Fruit fly (Drosophila melanogaster): ENCODE measurements around the gene CG34150.
A peak's percentile ranks its signal among the peaks of the same experiment; 100 is the strongest.

Gene CG34150

dm6 chr3R:24845148-24845547 lies 31.1 kb downstream of the CG34150 start:
- TF ChIP-seq cnc (optimal IDR thresholded peaks at IDR 0.05) (no peak), CG7101 (tag; optimal IDR thresholded peaks at IDR 0.05) (no peak), CG14711 (tag; optimal IDR thresholded peaks at IDR 0.05) (no peak), CG33017 (tag; optimal IDR thresholded peaks at IDR 0.05) (no peak), CG7045 (GFP tag; optimal IDR thresholded peaks at IDR 0.05) (no peak), CG12768 (GFP tag; optimal IDR thresholded peaks at IDR 0.05) (no peak), Hr96 (GFP tag; optimal IDR thresholded peaks at IDR 0.05) (no peak), Clk (GFP tag; optimal IDR thresholded peaks at IDR 0.05) (no peak), Crg-1 (GFP tag; optimal IDR thresholded peaks at IDR 0.05) (no peak), CG11617 (GFP tag; optimal IDR thresholded peaks at IDR 0.05) (no peak), Mnt (GFP tag; optimal IDR thresholded peaks at IDR 0.05) (no peak), pad (GFP tag; optimal IDR thresholded peaks at IDR 0.05) (no peak), toe (GFP tag; optimal IDR thresholded peaks at IDR 0.05) (no peak), ovo (GFP tag; optimal IDR thresholded peaks at IDR 0.05) (no peak), CG5204 (GFP tag; optimal IDR thresholded peaks at IDR 0.05) (no peak), bab1 (GFP tag; optimal IDR thresholded peaks at IDR 0.05) (no peak), cic (GFP tag; optimal IDR thresholded peaks at IDR 0.05) (no peak), kay (GFP tag; ENCODE audit: borderline replicate concordance) (no peak), tj (GFP tag; optimal IDR thresholded peaks at IDR 0.05) (no peak)

dm6 chr3R:24845952-24846848 lies 32.1 kb downstream of the CG34150 start:
- no peak for TF ChIP-seq CG33017 (tag; optimal IDR thresholded peaks at IDR 0.05)
- TF ChIP-seq tj (GFP tag; optimal IDR thresholded peaks at IDR 0.05), result peak; percentile 84
- no peak for TF ChIP-seq CG1620 (GFP tag; optimal IDR thresholded peaks at IDR 0.05)
- no peak for TF ChIP-seq cic (GFP tag; optimal IDR thresholded peaks at IDR 0.05)
- TF ChIP-seq pad (GFP tag; optimal IDR thresholded peaks at IDR 0.05), result no peak

- TF ChIP-seq CG1620 (GFP tag; optimal IDR thresholded peaks at IDR 0.05) (peak; percentile 97), Clk (GFP tag; optimal IDR thresholded peaks at IDR 0.05) (peak; percentile 67), tj (GFP tag; optimal IDR thresholded peaks at IDR 0.05) (no peak), Mnt (GFP tag; optimal IDR thresholded peaks at IDR 0.05) (peak; percentile 97), CG5204 (GFP tag; optimal IDR thresholded peaks at IDR 0.05) (peak; percentile 77), cnc (optimal IDR thresholded peaks at IDR 0.05) (no peak), Hr96 (GFP tag; optimal IDR thresholded peaks at IDR 0.05) (peak; percentile 76), bab1 (GFP tag; optimal IDR thresholded peaks at IDR 0.05) (peak; percentile 75), toe (GFP tag; optimal IDR thresholded peaks at IDR 0.05) (peak; percentile 80), CG7101 (tag; optimal IDR thresholded peaks at IDR 0.05) (peak; percentile 91), pad (GFP tag; optimal IDR thresholded peaks at IDR 0.05) (peak; percentile 88), CG7045 (GFP tag; optimal IDR thresholded peaks at IDR 0.05) (peak; percentile 71), cic (GFP tag; optimal IDR thresholded peaks at IDR 0.05) (peak; percentile 43), kay (GFP tag; ENCODE audit: borderline replicate concordance) (no peak), CG33017 (tag; optimal IDR thresholded peaks at IDR 0.05) (peak; percentile 60), Crg-1 (GFP tag; optimal IDR thresholded peaks at IDR 0.05) (peak; percentile 98), ovo (GFP tag; optimal IDR thresholded peaks at IDR 0.05) (peak; percentile 72), CG11617 (GFP tag; optimal IDR thresholded peaks at IDR 0.05) (peak; percentile 41), CG12768 (GFP tag; optimal IDR thresholded peaks at IDR 0.05) (peak; percentile 79), CG14711 (tag; optimal IDR thresholded peaks at IDR 0.05) (peak; percentile 77)
Measured at dm6 chr3R:24850420-24850819, 36.4 kb downstream of the CG34150 start, which contains the start of gene CG7006. TSS of gene CG7006 (plus strand) at chr3R:24850627.

- peak in 1 of 2 experiments; percentile 28 for TF ChIP-seq cnc (optimal IDR thresholded peaks at IDR 0.05)
- TF ChIP-seq tj (GFP tag; optimal IDR thresholded peaks at IDR 0.05), result no peak
- TF ChIP-seq Mnt (GFP tag; optimal IDR thresholded peaks at IDR 0.05), result no peak
- TF ChIP-seq CG33017 (tag; optimal IDR thresholded peaks at IDR 0.05), result no peak
- TF ChIP-seq Crg-1 (GFP tag; optimal IDR thresholded peaks at IDR 0.05), result no peak
- no peak for TF ChIP-seq kay (GFP tag; ENCODE audit: borderline replicate concordance)
- no peak for TF ChIP-seq Clk (GFP tag; optimal IDR thresholded peaks at IDR 0.05)
- no peak for TF ChIP-seq bab1 (GFP tag; optimal IDR thresholded peaks at IDR 0.05)
Measured at dm6 chr3R:24851429-24851828, 37.4 kb downstream of the CG34150 start, which contains the start of gene Nct. TSS of gene Nct (plus strand) at chr3R:24851601.

- no peak for TF ChIP-seq Mnt (GFP tag; optimal IDR thresholded peaks at IDR 0.05)
- no peak for TF ChIP-seq CG7045 (GFP tag; optimal IDR thresholded peaks at IDR 0.05)
- TF ChIP-seq tj (GFP tag; optimal IDR thresholded peaks at IDR 0.05), result no peak
- TF ChIP-seq bab1 (GFP tag; optimal IDR thresholded peaks at IDR 0.05), result no peak
- TF ChIP-seq Crg-1 (GFP tag; optimal IDR thresholded peaks at IDR 0.05), result no peak
- no peak for TF ChIP-seq ovo (GFP tag; optimal IDR thresholded peaks at IDR 0.05)
- TF ChIP-seq pad (GFP tag; optimal IDR thresholded peaks at IDR 0.05), result no peak
- TF ChIP-seq cic (GFP tag; optimal IDR thresholded peaks at IDR 0.05), result no peak
- TF ChIP-seq CG7101 (tag; optimal IDR thresholded peaks at IDR 0.05), result no peak
- TF ChIP-seq CG12768 (GFP tag; optimal IDR thresholded peaks at IDR 0.05), result no peak
- TF ChIP-seq Hr96 (GFP tag; optimal IDR thresholded peaks at IDR 0.05), result no peak
- no peak for TF ChIP-seq CG1620 (GFP tag; optimal IDR thresholded peaks at IDR 0.05)
- no peak for TF ChIP-seq cnc (optimal IDR thresholded peaks at IDR 0.05)
Measured at dm6 chr3R:24856143-24856542, 42.1 kb downstream of the CG34150 start, which contains the start of gene HDAC11. TSS of gene HDAC11 (minus strand) at chr3R:24856243.

- TF ChIP-seq CG14711 (tag; optimal IDR thresholded peaks at IDR 0.05) (no peak), CG12768 (GFP tag; optimal IDR thresholded peaks at IDR 0.05) (no peak), CG7101 (tag; optimal IDR thresholded peaks at IDR 0.05) (no peak), toe (GFP tag; optimal IDR thresholded peaks at IDR 0.05) (no peak), Hr96 (GFP tag; optimal IDR thresholded peaks at IDR 0.05) (no peak), Clk (GFP tag; optimal IDR thresholded peaks at IDR 0.05) (no peak)
Measured at dm6 chr3R:24857459-24857858, 43.4 kb downstream of the CG34150 start, which contains the start of gene CAH4. TSS of gene CAH4 (minus strand) at chr3R:24857559.
